Worm (Caenorhabditis elegans) whole organism, mixed stage, embryonic: ENCODE data around the gene slc-25A18.1.

Source experiments
- blmp-1 ChIP-seq: fragments of 150-350 bp; optimal IDR thresholded peaks from 2 replicates; lab custom pipeline; 2014; ENCODE audit warnings: missing biosample characterization, missing genetic modification characterization
- elt-3 ChIP-seq: fragments of 150-350 bp; optimal IDR thresholded peaks from 2 replicates; lab custom pipeline; 2014; ENCODE audit warnings: missing biosample characterization, missing genetic modification characterization
- flh-1 ChIP-seq: fragments of 200-800 bp; sonication (Bioruptor generic); optimal IDR thresholded peaks from 2 replicates; lab custom pipeline; 2018; ENCODE audit warnings: mild to moderate bottlenecking, missing genetic modification characterization, moderate library complexity, missing compliant biosample characterization
- ham-2 ChIP-seq: fragments of 200-800 bp; sonication (Bioruptor generic); optimal IDR thresholded peaks from 2 replicates; lab custom pipeline; 2018; ENCODE audit warnings: mild to moderate bottlenecking, missing genetic modification characterization, missing compliant biosample characterization
- lsy-2 ChIP-seq: fragments of 150-350 bp; optimal IDR thresholded peaks from 2 replicates; lab custom pipeline; 2014; ENCODE audit warnings: missing biosample characterization, missing genetic modification characterization
- nhr-12 ChIP-seq: fragments of 150-350 bp; optimal IDR thresholded peaks from 2 replicates; lab custom pipeline; 2014; ENCODE audit warnings: missing biosample characterization, missing genetic modification characterization
- nhr-76 ChIP-seq: sonication (generic microtip); optimal IDR thresholded peaks from 2 replicates; lab custom pipeline; 2017; ENCODE audit warnings: missing biosample characterization, missing genetic modification characterization
- snpc-4 ChIP-seq: fragments of 150-350 bp; optimal IDR thresholded peaks from 2 replicates; lab custom pipeline; 2014; ENCODE audit warnings: missing biosample characterization, missing genetic modification characterization
- unc-120 ChIP-seq: sonication (generic microtip); optimal IDR thresholded peaks from 2 replicates; lab custom pipeline; 2017; ENCODE audit warnings: missing genetic modification characterization, missing compliant biosample characterization; ENCODE audit not compliant: poor library complexity, severe bottlenecking
- unc-39 ChIP-seq: fragments of 150-350 bp; optimal IDR thresholded peaks from 2 replicates; lab custom pipeline; 2014; ENCODE audit warnings: missing biosample characterization, missing genetic modification characterization
- unc-62 ChIP-seq: fragments of 150-350 bp; optimal IDR thresholded peaks from 2 replicates; lab custom pipeline; 2014; ENCODE audit warnings: missing biosample characterization, missing genetic modification reagents, missing genetic modification characterization
- ztf-11 ChIP-seq: fragments of 150-350 bp; optimal IDR thresholded peaks from 2 replicates; lab custom pipeline; 2014; ENCODE audit warnings: missing biosample characterization, missing genetic modification characterization

DNA sequence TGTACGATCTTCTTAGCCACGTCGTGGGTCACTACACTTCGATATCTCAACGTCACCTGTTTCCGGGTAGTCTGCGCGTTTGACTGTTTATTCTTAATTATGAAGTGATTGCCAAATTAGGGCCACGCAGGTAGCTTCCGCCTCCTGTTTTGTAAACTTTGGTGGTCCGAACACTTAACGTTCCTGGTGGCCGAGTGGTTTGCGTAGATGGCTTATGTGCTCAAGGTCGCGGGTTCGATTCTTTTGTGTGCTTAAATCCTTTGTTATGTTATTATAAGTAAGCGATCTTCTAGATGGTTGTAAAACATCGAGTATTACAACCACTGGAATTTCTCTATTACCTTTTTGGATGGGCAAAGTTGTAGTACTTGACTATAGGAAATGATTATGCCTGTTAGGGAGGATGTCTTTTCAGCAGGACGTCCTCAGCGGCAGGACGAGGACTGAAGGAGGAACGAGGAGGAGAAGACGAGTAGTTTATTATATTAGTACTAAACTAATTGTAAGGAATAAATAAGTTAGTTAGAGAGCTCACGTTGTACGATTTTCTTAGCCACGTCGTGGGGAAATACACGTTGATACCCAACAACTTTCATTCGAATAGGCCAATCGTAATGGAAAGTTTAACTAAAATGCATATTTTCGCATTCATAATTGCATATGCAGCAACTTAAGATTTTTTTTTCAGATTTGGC lies 26.8 kb downstream of the slc-25A18.1 start:
- TF ChIP-seq unc-62 (GFP tag; lab: Kevin White, UChicago) (no peak), lsy-2 (tag; lab: Kevin White, UChicago) (no peak), nhr-76 (tag; lab: Kevin White, UChicago) (no peak), unc-120 (tag; lab: Kevin White, UChicago) (no peak), snpc-4 (tag; lab: Kevin White, UChicago) (no peak), elt-3 (tag; lab: Kevin White, UChicago) (no peak), ham-2 (GFP tag; lab: Kevin White, UChicago) (no peak), nhr-12 (tag; lab: Kevin White, UChicago) (no peak), ztf-11 (tag; lab: Kevin White, UChicago) (no peak), flh-1 (GFP tag; lab: Kevin White, UChicago) (no peak), blmp-1 (tag; lab: Kevin White, UChicago) (no peak), unc-39 (tag; lab: Kevin White, UChicago) (no peak)
